Worm (Caenorhabditis elegans): Measurements from ENCODE around the gene spc-1.

DNA sequence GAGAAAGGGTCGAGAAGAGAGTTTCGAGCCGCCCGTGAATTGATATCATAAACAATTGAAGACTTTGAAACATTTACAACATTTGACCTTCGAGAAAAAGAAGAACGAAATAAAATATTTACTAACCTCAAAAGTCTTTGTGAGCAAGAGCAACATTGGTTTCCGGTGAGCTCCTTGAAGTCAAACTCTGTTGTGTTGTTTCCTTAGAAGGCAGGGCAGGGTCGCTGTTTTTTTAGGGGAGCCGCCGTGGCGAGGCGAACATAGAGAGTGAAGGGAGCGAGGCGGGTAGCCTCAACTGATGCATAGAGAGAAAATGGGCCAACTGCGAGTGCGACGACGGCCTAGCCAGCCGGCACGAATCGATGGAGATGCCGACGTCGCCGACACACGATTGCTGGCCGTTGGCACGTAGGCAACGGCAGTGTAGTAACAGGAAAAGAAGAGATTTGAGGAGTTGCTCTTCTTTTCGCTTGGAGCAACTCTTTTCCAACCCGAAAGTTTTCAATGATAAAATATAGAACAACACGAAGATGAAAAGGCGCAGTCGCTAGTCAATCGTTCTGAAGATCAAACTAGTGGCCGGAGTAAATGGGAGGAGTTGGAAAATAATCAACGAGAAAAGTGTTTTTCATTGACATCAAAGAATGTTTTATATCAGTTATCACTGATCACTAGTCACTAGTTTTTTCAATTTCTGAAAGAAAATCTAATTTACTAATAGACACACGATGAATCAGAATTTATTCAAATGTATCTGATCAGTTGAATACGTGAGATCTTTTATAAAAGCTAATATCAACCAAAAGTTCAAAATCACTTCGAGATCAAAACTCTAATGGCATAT, 10.6 kb downstream of the spc-1 start, which contains the start of gene mai-1:
- TF ChIP-seq cog-1 (tag; optimal IDR thresholded peaks at IDR 0.05): no peak
- no peak for TF ChIP-seq ztf-29 (GFP tag; IDR thresholded peaks at IDR 0.05)
- no peak for TF ChIP-seq ref-1 (GFP tag; conservative IDR thresholded peaks at IDR 0.05)
- TF ChIP-seq T22C8.4 (GFP tag; IDR thresholded peaks at IDR 0.05): no peak
